Worm (Caenorhabditis elegans): Measurements from ENCODE around the gene C34E10.10.

The C34E10.10 gene

DNA sequence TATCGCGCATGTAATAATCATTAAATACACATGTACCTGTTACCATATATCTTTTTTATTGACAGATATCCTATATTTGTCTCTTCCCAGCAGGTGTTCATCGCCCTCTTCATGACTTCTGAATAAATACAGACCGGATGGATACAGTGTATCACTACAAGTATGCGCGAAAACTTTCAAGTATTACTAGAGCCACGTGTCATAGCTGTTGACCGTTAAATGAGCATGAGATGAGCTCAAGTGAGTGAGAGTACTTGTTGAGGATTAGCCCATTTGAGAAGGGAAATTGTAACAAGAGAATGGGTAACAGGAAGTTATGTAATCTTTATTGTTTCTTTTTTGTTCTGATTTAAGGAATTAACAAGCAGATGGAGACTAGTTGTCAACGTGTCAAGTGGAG, 17.4 kb upstream of the C34E10.10 start:
- no peak for TF ChIP-seq fos-1 (tag; optimal IDR thresholded peaks at IDR 0.05)
- TF ChIP-seq T26A8.4 (GFP tag; IDR thresholded peaks at IDR 0.05), result no peak
- TF ChIP-seq php-3 (GFP tag; IDR thresholded peaks at IDR 0.05), result no peak
- TF ChIP-seq ceh-62 (tag; optimal IDR thresholded peaks at IDR 0.05), result no peak
- TF ChIP-seq F49E8.2 (tag; optimal IDR thresholded peaks at IDR 0.05; ENCODE audit: borderline replicate concordance), result no peak
- no peak for TF ChIP-seq set-16 (GFP tag; IDR thresholded peaks at IDR 0.05)
- TF ChIP-seq mxl-2 (GFP tag; conservative IDR thresholded peaks at IDR 0.05), result no peak
- no peak for TF ChIP-seq nhr-102 (tag; optimal IDR thresholded peaks at IDR 0.05)
- TF ChIP-seq lin-29 (GFP tag; IDR thresholded peaks at IDR 0.05), result no peak
- TF ChIP-seq aly-2 (tag; optimal IDR thresholded peaks at IDR 0.05), result no peak
- TF ChIP-seq lim-7 (GFP tag; IDR thresholded peaks at IDR 0.05), result no peak
- no peak for TF ChIP-seq mep-1 (tag; optimal IDR thresholded peaks at IDR 0.05)
- no peak for TF ChIP-seq tag-97 (GFP tag; IDR thresholded peaks at IDR 0.05)
- no peak for TF ChIP-seq ceh-82 (tag; optimal IDR thresholded peaks at IDR 0.05)
- TF ChIP-seq spr-1 (tag; optimal IDR thresholded peaks at IDR 0.05), result no peak

DNA sequence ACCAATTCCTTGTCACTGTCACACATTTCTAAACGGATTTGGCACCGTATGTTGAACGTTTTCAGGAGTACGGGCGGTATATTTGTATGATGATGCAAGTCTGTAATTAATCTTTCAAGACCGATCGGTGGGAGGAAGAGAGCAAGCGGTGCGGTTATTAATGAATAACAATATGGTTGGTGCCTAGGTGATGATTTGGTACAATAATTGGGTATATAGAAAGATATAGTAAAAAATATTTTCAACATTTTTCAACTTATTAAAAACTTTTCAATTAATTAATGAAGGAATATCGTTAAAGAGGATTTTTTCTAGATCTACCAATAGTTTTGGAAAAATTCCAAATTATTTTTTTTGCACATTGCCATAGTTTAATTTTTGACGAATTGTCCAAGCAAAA, 16.9 kb upstream of the C34E10.10 start, which contains the start of gene cnd-1:
TSS of gene cnd-1 (minus strand) at position 101 of the 400 bp plus-strand sequence.
- TF ChIP-seq lsy-2 (tag; optimal IDR thresholded peaks at IDR 0.05) (no peak), unc-62 (GFP tag; optimal IDR thresholded peaks at IDR 0.05 in 1 of 2) (peak in 1 of 2 experiments; percentile 58), unc-62 (tag; optimal IDR thresholded peaks at IDR 0.05) (no peak), duxl-1 (tag; optimal IDR thresholded peaks at IDR 0.05; ENCODE audit: poor library complexity) (no peak)

DNA sequence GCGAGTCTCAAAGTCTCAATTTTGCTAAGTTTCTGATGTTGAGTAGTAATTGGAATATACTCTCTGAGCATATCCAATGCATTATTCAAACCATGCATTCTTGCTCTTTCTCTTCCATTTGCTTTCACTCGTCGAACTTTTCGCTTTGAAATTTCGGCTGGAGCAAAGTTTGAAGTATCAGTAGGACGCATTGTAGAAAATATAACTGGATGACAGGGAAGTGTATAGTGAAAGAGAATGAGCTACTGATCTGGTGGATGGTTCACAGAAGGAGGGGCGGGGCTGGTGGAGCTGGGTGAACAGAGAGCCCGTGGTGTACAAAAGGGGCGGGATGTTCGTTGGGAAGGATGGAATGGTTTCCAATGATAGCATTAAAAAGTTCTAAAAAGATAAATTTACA, 14.2 kb upstream of the C34E10.10 start:
- TF ChIP-seq ztf-7 (tag; optimal IDR thresholded peaks at IDR 0.05) (no peak), ama-1 (optimal IDR thresholded peaks at IDR 0.05) (no peak), aly-2 (tag; optimal IDR thresholded peaks at IDR 0.05) (no peak), F10B5.3 (tag; optimal IDR thresholded peaks at IDR 0.05) (no peak), nhr-77 (tag; optimal IDR thresholded peaks at IDR 0.05) (no peak), mes-2 (tag; optimal IDR thresholded peaks at IDR 0.05; ENCODE audit: poor library complexity, severe bottlenecking) (no peak), unc-39 (tag; optimal IDR thresholded peaks at IDR 0.05) (no peak), zip-2 (tag; optimal IDR thresholded peaks at IDR 0.05) (no peak), daf-8 (GFP tag; IDR thresholded peaks at IDR 0.05) (no peak)

DNA sequence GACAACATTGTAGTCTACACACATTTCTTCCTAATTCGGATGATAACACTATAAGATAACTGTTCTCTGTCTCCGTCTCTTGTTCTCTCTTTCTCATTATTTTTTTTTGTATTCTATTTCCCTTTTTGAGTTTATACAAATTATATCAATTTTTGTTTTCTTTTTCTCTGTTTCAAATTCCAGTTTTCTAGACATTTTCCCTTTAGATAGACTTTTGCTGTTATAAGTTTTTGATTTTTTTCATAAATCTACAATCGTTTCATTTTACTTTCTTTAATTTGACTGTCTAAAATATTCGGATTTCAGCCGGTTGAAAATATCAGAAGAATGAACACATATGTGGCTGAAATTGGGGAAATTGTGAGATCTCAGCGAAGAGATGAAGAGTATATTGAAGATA, 8.4 kb upstream of the C34E10.10 start, which contains the start of gene prx-10:
TSS of gene prx-10 (plus strand) at position 301 of the 400 bp plus-strand sequence.
- TF ChIP-seq Y48G9A.11 (GFP tag; IDR thresholded peaks at IDR 0.05) (no peak), nhr-28 (tag; optimal IDR thresholded peaks at IDR 0.05) (peak; percentile 79)

DNA sequence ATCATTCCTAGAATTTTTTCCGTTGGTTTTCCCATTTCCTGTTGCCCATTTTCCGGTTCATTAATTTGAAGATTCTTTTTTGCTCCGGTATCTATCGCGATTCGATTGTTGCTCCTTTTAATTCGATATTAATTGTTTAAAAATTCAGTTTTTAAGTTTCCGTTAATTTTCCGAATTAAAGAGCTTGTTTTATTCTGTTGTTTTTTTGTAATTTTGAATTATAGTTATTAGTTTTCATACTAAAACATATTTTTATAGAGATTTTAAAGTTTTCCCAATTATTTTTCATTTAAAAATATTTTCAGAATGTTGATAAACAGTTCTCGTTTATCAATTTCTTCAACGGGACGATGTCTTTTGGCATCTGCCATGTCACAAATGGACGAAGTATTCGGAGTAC, 6.6 kb upstream of the C34E10.10 start, which contains the start of gene mrps-26:
TSS of gene mrps-26 (plus strand) at position 301 of the 400 bp plus-strand sequence.
- TF ChIP-seq F26F4.8 (GFP tag; conservative IDR thresholded peaks at IDR 0.05), result no peak
- TF ChIP-seq snpc-1.2 (GFP tag; IDR thresholded peaks at IDR 0.05), result no peak
- TF ChIP-seq nhr-25 (tag; optimal IDR thresholded peaks at IDR 0.05; ENCODE audit: borderline replicate concordance, insufficient read depth), result no peak
- TF ChIP-seq dmd-6 (GFP tag; IDR thresholded peaks at IDR 0.05), result no peak
- TF ChIP-seq mdl-1 (tag; optimal IDR thresholded peaks at IDR 0.05), result no peak
- no peak for TF ChIP-seq jun-1 (tag; optimal IDR thresholded peaks at IDR 0.05)
- no peak for TF ChIP-seq ZK337.2 (GFP tag; IDR thresholded peaks at IDR 0.05)
- TF ChIP-seq spr-1 (tag; optimal IDR thresholded peaks at IDR 0.05), result no peak
- no peak for TF ChIP-seq pha-4 (GFP tag; IDR thresholded peaks at IDR 0.05)
- TF ChIP-seq pha-4 (tag; optimal IDR thresholded peaks at IDR 0.05), result no peak
- no peak for TF ChIP-seq unc-39 (tag; optimal IDR thresholded peaks at IDR 0.05)
- TF ChIP-seq hif-1 (tag; optimal IDR thresholded peaks at IDR 0.05), result no peak
- TF ChIP-seq ctbp-1 (GFP tag; IDR thresholded peaks at IDR 0.05), result no peak
- no peak for TF ChIP-seq nhr-102 (tag; optimal IDR thresholded peaks at IDR 0.05)
- no peak for TF ChIP-seq zfp-2 (tag; optimal IDR thresholded peaks at IDR 0.05)
- TF ChIP-seq F37D6.2 (tag; optimal IDR thresholded peaks at IDR 0.05), result no peak
- TF ChIP-seq ceh-62 (tag; optimal IDR thresholded peaks at IDR 0.05), result no peak
- TF ChIP-seq nhr-11 (tag; optimal IDR thresholded peaks at IDR 0.05), result no peak

Measured in whole organism, L4 larva.